Worm (Caenorhabditis elegans) whole organism, young adult: ENCODE data around the gene T07A5.7.
A peak's percentile ranks its signal among the peaks of the same experiment; 100 is the strongest.

ENCODE experiments used
- B0019.2 ChIP-seq: fragments of 200-800 bp; sonication (Bioruptor generic); conservative IDR thresholded peaks from 2 replicates; pipeline ENCODE4 v1.3.6; 2022; ENCODE audit warnings: missing genetic modification reagents, missing genetic modification characterization, missing compliant biosample characterization
- B0336.3 ChIP-seq: fragments of 200-800 bp; sonication (Bioruptor generic); IDR thresholded peaks from 2 replicates; pipeline ENCODE4 v1.3.6; 2022; ENCODE audit warnings: missing genetic modification characterization, missing compliant biosample characterization
- D2030.7 ChIP-seq: fragments of 200-800 bp; sonication (Bioruptor generic); IDR thresholded peaks from 2 replicates; pipeline ENCODE4 v1.3.6; 2022; ENCODE audit warnings: missing genetic modification reagents, missing genetic modification characterization, missing compliant biosample characterization
- F22D6.2 ChIP-seq: sonication (generic microtip); optimal IDR thresholded peaks from 2 replicates; lab custom pipeline; 2016; ENCODE audit warnings: mild to moderate bottlenecking, missing genetic modification characterization, missing compliant biosample characterization
- F49E8.2 ChIP-seq: sonication (generic microtip); optimal IDR thresholded peaks from 3 replicates; lab custom pipeline; 2017; ENCODE audit warnings: missing genetic modification characterization, mild to moderate bottlenecking, missing compliant biosample characterization, antibody characterized with exemption, moderate library complexity; ENCODE audit not compliant: insufficient read depth
- F52B5.7 ChIP-seq: sonication (generic microtip); optimal IDR thresholded peaks from 2 replicates; lab custom pipeline; 2016; ENCODE audit warnings: mild to moderate bottlenecking, missing genetic modification characterization, missing compliant biosample characterization
- F55B11.4 ChIP-seq: sonication (generic microtip); optimal IDR thresholded peaks from 2 replicates; lab custom pipeline; 2016; ENCODE audit warnings: missing compliant biosample characterization, missing genetic modification characterization, borderline replicate concordance; ENCODE audit not compliant: insufficient read depth
- T07F8.4 ChIP-seq: sonication (generic microtip); optimal IDR thresholded peaks from 2 replicates; lab custom pipeline; 2016; ENCODE audit warnings: mild to moderate bottlenecking, missing genetic modification characterization, moderate library complexity, missing compliant biosample characterization
- Y79H2A.3 ChIP-seq: fragments of 200-800 bp; sonication (Bioruptor generic); conservative IDR thresholded peaks from 2 replicates; pipeline ENCODE4 v1.3.6; 2022; ENCODE audit warnings: missing genetic modification reagents, missing genetic modification characterization, missing compliant biosample characterization
- akir-1 ChIP-seq: fragments of 200-800 bp; sonication (Bioruptor generic); optimal IDR thresholded peaks from 2 replicates; lab custom pipeline; 2018; ENCODE audit warnings: mild to moderate bottlenecking, missing genetic modification characterization, moderate library complexity, missing compliant biosample characterization
- ama-1 ChIP-seq, 3 experiments: fragments of 150-350 bp in 1 of 3; sonication (generic microtip) in 2 of 3; optimal IDR thresholded peaks; 2 replicates each; lab custom pipeline; 2014 to 2018; ENCODE audit warnings: missing biosample characterization in 2 of 3, missing genetic modification characterization in 2 of 3, missing genetic modification reagents in 2 of 3
- aptf-3 ChIP-seq: fragments of 200-800 bp; sonication (Bioruptor generic); IDR thresholded peaks from 2 replicates; pipeline ENCODE4 v1.3.6; 2022; ENCODE audit warnings: missing genetic modification characterization, missing compliant biosample characterization
- atf-7 ChIP-seq: sonication (generic microtip); optimal IDR thresholded peaks from 2 replicates; lab custom pipeline; 2017; ENCODE audit warnings: mild to moderate bottlenecking, missing genetic modification characterization, missing compliant biosample characterization
- attf-6 ChIP-seq: fragments of 200-800 bp; sonication (Bioruptor generic); IDR thresholded peaks from 2 replicates; pipeline ENCODE4 v1.3.6; 2022; ENCODE audit warnings: missing genetic modification reagents, missing genetic modification characterization, missing compliant biosample characterization
- cebp-1 ChIP-seq, 2 experiments: fragments of 200-800 bp in 1 of 2; sonication (Bioruptor generic) in 1 of 2; sonication (generic microtip) in 1 of 2; IDR thresholded peaks in 1 of 2; optimal IDR thresholded peaks in 1 of 2; 2 replicates each; pipeline versions ENCODE4 v1.3.6 to Lab custom; 2017 to 2022; ENCODE audit warnings: missing compliant biosample characterization in 2 of 2, missing genetic modification characterization in 2 of 2, mild to moderate bottlenecking in 1 of 2, missing genetic modification reagents in 1 of 2, moderate library complexity in 1 of 2
- ceh-27 ChIP-seq: fragments of 200-800 bp; sonication (Bioruptor generic); optimal IDR thresholded peaks from 2 replicates; lab custom pipeline; 2018; ENCODE audit warnings: mild to moderate bottlenecking, missing genetic modification characterization, moderate library complexity, missing compliant biosample characterization
- ceh-79 ChIP-seq: sonication (generic microtip); optimal IDR thresholded peaks from 2 replicates; lab custom pipeline; 2017; ENCODE audit warnings: mild to moderate bottlenecking, missing genetic modification characterization, missing compliant biosample characterization
- ceh-91 ChIP-seq: fragments of 200-800 bp; sonication (Bioruptor generic); IDR thresholded peaks from 2 replicates; pipeline ENCODE4 v1.3.6; 2022; ENCODE audit warnings: missing genetic modification reagents, missing genetic modification characterization, missing compliant biosample characterization
- chd-7 ChIP-seq: sonication (generic microtip); optimal IDR thresholded peaks from 2 replicates; lab custom pipeline; 2016; ENCODE audit warnings: mild to moderate bottlenecking, missing genetic modification characterization, moderate library complexity, missing compliant biosample characterization
- dox-1 ChIP-seq: fragments of 200-800 bp; sonication (Bioruptor generic); IDR thresholded peaks from 2 replicates; pipeline ENCODE4 v1.3.6; 2022; ENCODE audit warnings: missing genetic modification reagents, missing genetic modification characterization, missing compliant biosample characterization
- efl-1 ChIP-seq: fragments of 150-350 bp; optimal IDR thresholded peaks from 2 replicates; lab custom pipeline; 2014; ENCODE audit warnings: missing biosample characterization, missing genetic modification reagents, missing genetic modification characterization
- hmg-20 ChIP-seq: fragments of 200-800 bp; sonication (Bioruptor generic); IDR thresholded peaks from 2 replicates; pipeline ENCODE4 v1.3.6; 2022; ENCODE audit warnings: missing genetic modification reagents, missing genetic modification characterization, missing compliant biosample characterization
- hrde-1 ChIP-seq: sonication (generic microtip); optimal IDR thresholded peaks from 2 replicates; lab custom pipeline; 2016; ENCODE audit warnings: missing genetic modification characterization, mild to moderate bottlenecking, missing compliant biosample characterization, moderate library complexity, missing genotype, missing genetic modification reagents, borderline replicate concordance
- hsf-1 ChIP-seq: fragments of 200-800 bp; sonication (Bioruptor generic); IDR thresholded peaks from 2 replicates; pipeline ENCODE4 v1.3.6; 2022; ENCODE audit warnings: missing genetic modification reagents, missing genetic modification characterization, missing compliant biosample characterization
- lag-1 ChIP-seq: fragments of 200-800 bp; sonication (Bioruptor generic); IDR thresholded peaks from 2 replicates; pipeline ENCODE4 v1.3.6; 2022; ENCODE audit warnings: missing genetic modification reagents, missing genetic modification characterization, missing compliant biosample characterization
- let-607 ChIP-seq, 2 experiments: fragments of 200-800 bp in 1 of 2; sonication (Bioruptor generic) in 1 of 2; sonication (generic microtip) in 1 of 2; optimal IDR thresholded peaks; 2 replicates each; lab custom pipeline; 2016 to 2018; ENCODE audit warnings: mild to moderate bottlenecking in 2 of 2, missing compliant biosample characterization in 2 of 2, missing genetic modification characterization in 2 of 2, moderate library complexity in 2 of 2, missing genotype in 1 of 2
- lin-26 ChIP-seq: fragments of 200-800 bp; sonication (Bioruptor generic); IDR thresholded peaks from 2 replicates; pipeline ENCODE4 v1.3.6; 2022; ENCODE audit warnings: missing genetic modification reagents, missing genetic modification characterization, missing compliant biosample characterization
- lin-35 ChIP-seq, 3 experiments: fragments of 150-350 bp in 2 of 3; sonication (generic microtip) in 1 of 3; optimal IDR thresholded peaks; 2 replicates each; lab custom pipeline; 2014 to 2018; ENCODE audit warnings: missing biosample characterization in 3 of 3, missing genetic modification characterization in 3 of 3, missing genetic modification reagents in 3 of 3
- lin-40 ChIP-seq: sonication (generic microtip); optimal IDR thresholded peaks from 2 replicates; lab custom pipeline; 2016; ENCODE audit warnings: missing genetic modification characterization, mild to moderate bottlenecking, missing compliant biosample characterization, missing genotype, missing genetic modification reagents
- lin-54 ChIP-seq: fragments of 200-800 bp; sonication (Bioruptor generic); optimal IDR thresholded peaks from 2 replicates; lab custom pipeline; 2018; ENCODE audit warnings: mild to moderate bottlenecking, missing genetic modification characterization, missing compliant biosample characterization
- madf-3 ChIP-seq: fragments of 200-800 bp; sonication (Bioruptor generic); IDR thresholded peaks from 2 replicates; pipeline ENCODE4 v1.3.6; 2022; ENCODE audit warnings: missing genetic modification reagents, missing genetic modification characterization, missing compliant biosample characterization
- nhr-80 ChIP-seq: sonication (generic microtip); optimal IDR thresholded peaks from 2 replicates; lab custom pipeline; 2016; ENCODE audit warnings: missing genetic modification characterization, missing compliant biosample characterization
- nhr-90 ChIP-seq: sonication (generic microtip); optimal IDR thresholded peaks from 2 replicates; lab custom pipeline; 2016; ENCODE audit warnings: missing genotype, mild to moderate bottlenecking, missing genetic modification characterization, missing compliant biosample characterization
- pbrm-1 ChIP-seq: fragments of 200-800 bp; sonication (Bioruptor generic); IDR thresholded peaks from 2 replicates; pipeline ENCODE4 v1.3.6; 2022; ENCODE audit warnings: missing genetic modification reagents, missing genetic modification characterization, missing compliant biosample characterization
- snpc-4 ChIP-seq, 5 experiments: fragments of 150-350 bp in 1 of 5; sonication (generic microtip) in 4 of 5; optimal IDR thresholded peaks; 2 replicates each; lab custom pipeline; 2014 to 2018; ENCODE audit warnings: missing genetic modification characterization in 5 of 5, missing biosample characterization in 3 of 5, antibody characterized with exemption in 2 of 5, mild to moderate bottlenecking in 2 of 5, missing compliant biosample characterization in 2 of 5, missing genotype in 2 of 5, moderate library complexity in 2 of 5, missing genetic modification reagents in 1 of 5
- unc-62 ChIP-seq: fragments of 150-350 bp; optimal IDR thresholded peaks from 2 replicates; lab custom pipeline; 2014; ENCODE audit warnings: missing biosample characterization, missing genetic modification reagents, missing genetic modification characterization
- xnd-1 ChIP-seq: sonication (generic microtip); optimal IDR thresholded peaks from 2 replicates; lab custom pipeline; 2016; ENCODE audit warnings: missing genotype, missing genetic modification reagents, missing genetic modification characterization, missing compliant biosample characterization
- zfh-2 ChIP-seq: fragments of 200-800 bp; sonication (Bioruptor generic); conservative IDR thresholded peaks from 2 replicates; pipeline ENCODE4 v1.3.6; 2022; ENCODE audit warnings: missing genetic modification reagents, missing genetic modification characterization, missing compliant biosample characterization
- zim-3 ChIP-seq: sonication (generic microtip); optimal IDR thresholded peaks from 2 replicates; lab custom pipeline; 2017; ENCODE audit warnings: mild to moderate bottlenecking, missing genetic modification characterization, moderate library complexity, missing compliant biosample characterization
- ztf-18 ChIP-seq: sonication (generic microtip); optimal IDR thresholded peaks from 2 replicates; lab custom pipeline; 2016; ENCODE audit warnings: missing genotype, mild to moderate bottlenecking, missing genetic modification characterization, missing compliant biosample characterization
- ztf-25 ChIP-seq: fragments of 200-800 bp; sonication (Bioruptor generic); IDR thresholded peaks from 2 replicates; pipeline ENCODE4 v1.3.6; 2022; ENCODE audit warnings: missing genetic modification reagents, missing genetic modification characterization, missing compliant biosample characterization

T07A5.7 gene

DNA sequence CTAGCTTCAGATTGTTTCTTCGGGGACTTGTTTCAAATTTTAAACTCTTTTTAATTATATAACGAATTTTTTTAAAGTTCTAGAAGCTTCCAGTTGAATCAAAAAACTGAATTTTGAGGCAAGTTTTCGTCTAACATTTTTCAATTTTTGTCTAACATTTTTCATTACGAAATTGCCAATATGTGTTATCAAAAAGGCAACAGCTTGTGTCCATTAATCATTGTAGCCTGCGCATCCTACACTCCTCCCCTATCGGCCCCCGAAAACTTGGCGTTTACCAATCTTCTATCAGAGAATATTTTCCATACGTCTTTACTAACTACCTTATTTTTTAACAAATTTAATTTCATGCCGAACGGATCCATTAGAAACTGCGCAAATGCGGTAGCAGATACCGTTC is 10.8 kb downstream of the T07A5.7 start, which contains the start of gene vglu-3:
Gene vglu-3 (plus strand): TSS at position 301 of the 400 bp plus-strand sequence.
- TF ChIP-seq attf-6 (GFP tag; lab: Robert Waterston, UW), result no peak
- TF ChIP-seq F49E8.2, result no peak
- TF ChIP-seq B0019.2, result no peak
- no peak for TF ChIP-seq ztf-25 (GFP tag; lab: Robert Waterston, UW)
- TF ChIP-seq hsf-1, result no peak
- TF ChIP-seq xnd-1 (tag; lab: Kevin White, UChicago), result no peak
- no peak for TF ChIP-seq ceh-91 (GFP tag; lab: Robert Waterston, UW)
- no peak for TF ChIP-seq hmg-20 (GFP tag; lab: Robert Waterston, UW)
- no peak for TF ChIP-seq hrde-1 (tag; lab: Kevin White, UChicago)
- TF ChIP-seq atf-7 (tag; lab: Kevin White, UChicago), result no peak
- TF ChIP-seq T07F8.4 (tag; lab: Kevin White, UChicago), result no peak
- no peak for TF ChIP-seq pbrm-1 (GFP tag; lab: Robert Waterston, UW)
- no peak for TF ChIP-seq Y79H2A.3

DNA sequence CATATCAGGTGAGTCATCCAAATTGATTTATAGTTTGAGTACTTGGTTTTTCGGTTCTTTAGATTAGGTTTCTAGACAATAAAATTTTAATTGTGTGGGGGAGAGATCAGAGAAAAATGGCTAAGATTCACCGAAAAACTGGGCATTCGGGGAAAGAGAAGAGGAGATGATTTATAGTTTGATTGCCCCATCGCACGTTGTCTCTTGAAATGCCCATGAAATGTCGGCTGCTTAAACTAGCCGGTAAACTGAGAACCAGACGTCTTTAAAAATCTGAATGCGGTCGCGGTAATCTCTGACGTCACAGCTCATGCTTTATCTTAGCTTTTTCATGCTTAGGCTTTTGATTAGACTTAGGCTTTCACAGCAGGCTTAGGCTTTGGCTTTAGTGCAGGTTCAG is 14.0 kb downstream of the T07A5.7 start:
- no peak for TF ChIP-seq nhr-90
- TF ChIP-seq F22D6.2, result no peak
- no peak for TF ChIP-seq snpc-4 (GFP tag; optimal IDR thresholded peaks at IDR 0.05; lab: Kevin White, UChicago)
- TF ChIP-seq snpc-4 (tag; optimal IDR thresholded peaks at IDR 0.05; lab: Kevin White, UChicago), result peak in 2 of 4 experiments; percentile 4 to 51
- TF ChIP-seq F55B11.4 (tag; lab: Kevin White, UChicago), result no peak
- 0 out of 2 replicates have a peak, but pooled peaks have one; percentile 23 for TF ChIP-seq lin-26 (GFP tag; lab: Robert Waterston, UW)

DNA sequence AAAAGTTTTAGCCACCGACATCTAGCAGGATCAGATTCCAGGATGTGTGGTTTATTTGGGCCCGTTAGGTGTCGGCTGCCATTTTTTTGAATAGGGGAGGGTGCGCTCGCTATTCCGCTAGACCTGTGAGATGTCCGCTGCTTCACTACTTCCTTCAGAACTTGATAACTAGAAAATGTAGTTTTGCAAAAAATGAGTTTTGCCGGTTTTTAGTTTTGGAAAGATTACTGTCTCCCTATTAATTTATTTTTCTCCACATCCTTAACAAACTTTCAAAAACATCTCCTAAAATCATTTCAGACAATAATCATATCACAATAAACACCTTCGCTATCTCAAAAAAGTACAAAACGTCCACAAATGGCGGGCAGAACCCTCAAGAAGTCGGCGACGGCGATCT is 16.1 kb downstream of the T07A5.7 start, which contains the start of gene vglu-2:
Gene vglu-2 (plus strand): TSS at position 301 of the 400 bp plus-strand sequence.
- TF ChIP-seq cebp-1 (GFP tag; IDR thresholded peaks at IDR 0.05; lab: Robert Waterston, UW) (no peak), cebp-1 (tag; optimal IDR thresholded peaks at IDR 0.05; lab: Kevin White, UChicago) (no peak), chd-7 (tag; lab: Kevin White, UChicago) (no peak), F52B5.7 (no peak), snpc-4 (GFP tag; optimal IDR thresholded peaks at IDR 0.05; lab: Kevin White, UChicago) (no peak), snpc-4 (tag; optimal IDR thresholded peaks at IDR 0.05; lab: Kevin White, UChicago) (peak in 2 of 4 experiments; percentile 29 to 56)

DNA sequence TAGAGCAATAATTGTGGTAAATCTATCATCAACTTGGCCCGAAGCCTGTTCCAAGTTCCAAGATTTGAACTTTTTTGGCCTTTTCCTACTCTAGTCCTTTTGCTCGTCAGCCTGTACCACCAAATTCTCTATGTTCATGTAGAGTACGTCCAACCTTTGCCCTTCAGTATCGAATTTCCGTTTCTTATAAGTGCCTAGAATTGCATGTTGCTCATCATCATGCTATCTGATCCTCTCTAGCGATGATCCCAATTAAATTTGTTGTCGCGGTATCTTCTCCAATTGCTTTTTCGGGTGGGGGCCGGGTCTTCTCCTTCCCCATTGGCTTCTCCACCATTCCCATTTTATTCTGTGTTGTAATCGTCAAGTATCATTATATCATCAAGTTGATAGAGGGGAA is 17.0 kb downstream of the T07A5.7 start:
- TF ChIP-seq F22D6.2 (no peak), aptf-3 (GFP tag; lab: Robert Waterston, UW) (no peak), zfh-2 (no peak), hsf-1 (no peak), lin-35 (GFP tag; optimal IDR thresholded peaks at IDR 0.05; lab: Kevin White, UChicago) (no peak), B0336.3 (GFP tag; lab: Robert Waterston, UW) (no peak), lag-1 (GFP tag; lab: Robert Waterston, UW) (no peak), lin-54 (no peak), let-607 (tag; optimal IDR thresholded peaks at IDR 0.05; lab: Kevin White, UChicago) (no peak), akir-1 (GFP tag; lab: Kevin White, UChicago) (no peak), ceh-27 (no peak)
- TF ChIP-seq, all 124 proteins: peak for 0

DNA sequence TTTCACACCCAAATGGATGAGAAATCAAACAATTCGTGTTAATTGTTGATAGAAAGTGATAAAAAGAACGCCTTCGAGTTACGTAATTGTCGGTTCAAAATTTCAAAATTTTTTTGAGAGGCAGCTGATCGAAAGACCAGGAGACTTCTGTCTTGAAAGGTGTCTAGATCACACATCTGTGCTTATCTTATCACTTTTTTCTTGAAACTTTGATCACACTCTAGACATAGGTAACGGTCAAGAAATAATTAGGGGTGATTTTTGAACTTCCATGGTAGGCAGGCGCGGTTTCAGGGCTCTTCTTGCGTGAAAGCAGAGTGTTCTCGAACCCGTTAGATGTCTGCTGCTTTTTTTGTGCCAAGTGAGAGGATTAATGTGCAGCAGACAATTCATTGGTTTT is 17.6 kb downstream of the T07A5.7 start:
- no peak for TF ChIP-seq ceh-79 (tag; lab: Kevin White, UChicago)
- TF ChIP-seq ztf-18 (tag; lab: Kevin White, UChicago), result no peak
- no peak for TF ChIP-seq efl-1
- TF ChIP-seq D2030.7 (GFP tag; lab: Robert Waterston, UW), result no peak
- TF ChIP-seq zim-3 (tag; lab: Kevin White, UChicago), result no peak
- no peak for TF ChIP-seq cebp-1 (GFP tag; IDR thresholded peaks at IDR 0.05; lab: Robert Waterston, UW)
- no peak for TF ChIP-seq cebp-1 (tag; optimal IDR thresholded peaks at IDR 0.05; lab: Kevin White, UChicago)
- 0 out of 2 replicates have a peak, but pooled peaks have one; percentile 8 for TF ChIP-seq lin-26 (GFP tag; lab: Robert Waterston, UW)
- TF ChIP-seq nhr-80 (tag; lab: Kevin White, UChicago), result no peak
- TF ChIP-seq dox-1 (GFP tag; lab: Robert Waterston, UW), result no peak
- no peak for TF ChIP-seq unc-62 (GFP tag; lab: Kevin White, UChicago)
- TF ChIP-seq ama-1 (optimal IDR thresholded peaks at IDR 0.05; lab: Kevin White, UChicago), result no peak
- no peak for TF ChIP-seq ama-1 (GFP tag; optimal IDR thresholded peaks at IDR 0.05; lab: Kevin White, UChicago)
- peak; percentile 3 for TF ChIP-seq lin-40 (tag; lab: Kevin White, UChicago)
- no peak for TF ChIP-seq madf-3 (GFP tag; lab: Robert Waterston, UW)
